Worm (Caenorhabditis elegans): ENCODE results near the gene Y4C6A.4.

The Y4C6A.4 gene

DNA sequence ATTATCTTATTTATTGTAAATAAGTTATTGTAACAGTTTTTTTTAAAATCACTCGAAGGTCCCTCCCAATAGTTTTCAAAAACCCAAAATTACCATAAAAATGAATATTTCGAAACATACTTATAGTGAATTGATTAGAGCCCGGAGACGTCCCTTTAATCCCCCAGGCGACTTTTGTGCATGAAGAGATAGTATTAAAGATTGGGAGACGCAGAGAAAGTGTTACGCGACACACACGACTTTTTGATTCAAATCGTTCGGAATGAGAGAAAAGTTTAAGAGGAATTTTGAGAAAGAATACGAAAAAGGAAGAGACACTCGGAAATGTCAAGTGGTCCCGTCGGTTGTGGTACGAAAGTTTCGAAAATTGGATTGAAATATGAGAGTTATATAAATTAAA lies 40.4 kb downstream of the Y4C6A.4 start:
- TF ChIP-seq T22C8.4 (GFP tag; IDR thresholded peaks at IDR 0.05): no peak
- no peak for TF ChIP-seq klf-2 (GFP tag; conservative IDR thresholded peaks at IDR 0.05)
- TF ChIP-seq ref-1 (GFP tag; conservative IDR thresholded peaks at IDR 0.05): no peak
- TF ChIP-seq med-1 (GFP tag; optimal IDR thresholded peaks at IDR 0.05; ENCODE audit: insufficient read depth): no peak
- no peak for TF ChIP-seq tab-1 (GFP tag; IDR thresholded peaks at IDR 0.05)
- no peak for TF ChIP-seq ztf-29 (GFP tag; IDR thresholded peaks at IDR 0.05)
- no peak for TF ChIP-seq cog-1 (tag; optimal IDR thresholded peaks at IDR 0.05)
- TF ChIP-seq flt-1 (GFP tag; IDR thresholded peaks at IDR 0.05): no peak
- TF ChIP-seq ztf-23 (GFP tag; IDR thresholded peaks at IDR 0.05): no peak

DNA sequence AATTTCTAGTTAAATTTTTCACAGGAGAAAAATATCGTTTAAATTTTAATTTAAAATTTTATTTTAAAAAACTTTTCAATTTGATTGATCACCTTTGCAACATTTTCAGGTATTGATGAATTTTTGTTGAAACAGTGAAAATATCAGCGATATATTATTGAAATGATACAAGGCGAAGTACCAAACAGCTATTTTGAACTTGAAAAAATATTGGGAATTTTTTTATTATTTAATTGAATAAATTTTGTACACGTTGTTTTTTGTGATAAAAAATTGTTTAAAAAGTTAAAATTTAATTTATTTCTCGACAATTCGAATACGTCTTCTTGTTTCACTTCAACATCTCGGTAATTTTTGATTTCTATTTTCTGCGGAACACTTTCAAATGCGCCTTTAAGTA lies 40.9 kb downstream of the Y4C6A.4 start, which contains the start of gene B0273.1:
B0273.1 (plus strand) TSS at position 301 of the 400 bp plus-strand sequence.
- TF ChIP-seq cog-1 (tag; optimal IDR thresholded peaks at IDR 0.05): no peak
- TF ChIP-seq T22C8.4 (GFP tag; IDR thresholded peaks at IDR 0.05): no peak
- no peak for TF ChIP-seq ztf-29 (GFP tag; IDR thresholded peaks at IDR 0.05)
- TF ChIP-seq ref-1 (GFP tag; conservative IDR thresholded peaks at IDR 0.05): no peak
- TF ChIP-seq flt-1 (GFP tag; IDR thresholded peaks at IDR 0.05): no peak

DNA sequence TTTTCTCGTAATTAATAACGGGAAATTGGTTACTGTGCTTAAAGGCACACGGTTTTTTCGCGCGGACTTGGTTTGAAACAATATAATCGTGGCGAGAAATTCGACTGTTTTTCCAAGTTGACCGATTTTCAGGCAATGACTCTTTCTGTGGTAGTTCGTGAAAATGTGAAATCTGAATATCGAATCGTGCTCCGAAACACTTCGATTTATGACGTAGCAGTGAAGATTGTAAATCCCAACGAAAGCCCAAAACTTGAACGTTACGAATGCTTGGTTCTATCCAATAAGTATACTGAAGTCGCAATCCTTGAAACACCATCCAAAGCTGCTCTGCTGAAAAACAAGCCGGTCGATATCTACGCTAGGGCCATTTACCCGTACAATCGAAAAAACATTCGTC lies 41.3 kb downstream of the Y4C6A.4 start:
- TF ChIP-seq tab-1 (GFP tag; IDR thresholded peaks at IDR 0.05) (no peak), med-1 (GFP tag; optimal IDR thresholded peaks at IDR 0.05; ENCODE audit: insufficient read depth) (no peak), flt-1 (GFP tag; IDR thresholded peaks at IDR 0.05) (no peak), cog-1 (tag; optimal IDR thresholded peaks at IDR 0.05) (no peak), ref-1 (GFP tag; conservative IDR thresholded peaks at IDR 0.05) (no peak), klf-2 (GFP tag; conservative IDR thresholded peaks at IDR 0.05) (no peak), ztf-23 (GFP tag; IDR thresholded peaks at IDR 0.05) (no peak), T22C8.4 (GFP tag; IDR thresholded peaks at IDR 0.05) (no peak), ztf-29 (GFP tag; IDR thresholded peaks at IDR 0.05) (no peak)

DNA sequence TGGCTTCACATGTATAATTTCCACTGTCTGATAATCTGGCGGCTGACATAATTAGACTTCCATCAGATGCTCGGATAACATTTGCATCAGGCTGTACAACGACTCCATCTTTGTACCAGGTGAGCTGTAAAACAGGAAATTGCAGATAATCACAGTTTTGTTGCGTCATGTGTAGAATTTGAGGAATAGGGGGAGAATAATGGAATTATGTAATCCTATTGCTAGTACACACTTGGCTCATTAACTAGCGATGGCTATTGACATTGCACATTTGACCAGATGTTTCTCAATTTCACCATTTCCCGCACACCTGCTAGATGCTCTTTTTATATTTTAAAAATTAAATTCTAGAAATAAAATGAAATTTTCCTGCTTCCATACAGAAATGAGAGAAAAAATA lies 48.6 kb downstream of the Y4C6A.4 start:
- TF ChIP-seq cog-1 (tag; optimal IDR thresholded peaks at IDR 0.05): no peak
- no peak for TF ChIP-seq tab-1 (GFP tag; IDR thresholded peaks at IDR 0.05)
- no peak for TF ChIP-seq ztf-29 (GFP tag; IDR thresholded peaks at IDR 0.05)
- TF ChIP-seq klf-2 (GFP tag; conservative IDR thresholded peaks at IDR 0.05): no peak

DNA sequence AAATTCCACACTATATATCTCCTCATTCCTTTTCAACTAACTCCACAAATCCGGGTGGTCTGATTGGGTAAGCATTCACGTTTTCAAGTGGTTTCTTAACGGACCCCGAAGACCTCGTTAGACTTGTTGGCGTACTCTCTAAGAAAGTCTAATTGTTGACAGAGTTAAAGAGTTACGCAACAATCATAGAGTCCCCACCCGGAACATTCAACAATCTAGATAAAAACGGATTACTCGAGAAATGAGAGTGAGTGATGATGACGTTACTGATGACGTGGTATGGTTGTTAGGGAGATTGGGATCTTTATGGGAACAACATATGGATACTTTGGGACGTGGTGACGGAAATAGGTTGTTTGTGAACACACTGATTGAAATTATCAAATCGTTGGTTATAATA lies 49.8 kb downstream of the Y4C6A.4 start:
- TF ChIP-seq T22C8.4 (GFP tag; IDR thresholded peaks at IDR 0.05): no peak

Data from whole organism, midembryonic.